Worm (Caenorhabditis elegans) whole organism, L4 larva: ENCODE data around the gene glb-5.

Experiments
- D1046.2 ChIP-seq: fragments of 200-800 bp; sonication (Bioruptor generic); IDR thresholded peaks from 2 replicates; pipeline ENCODE4 v1.3.6; 2022; ENCODE audit warnings: missing genetic modification characterization, missing compliant biosample characterization
- F26F4.8 ChIP-seq: fragments of 200-800 bp; sonication (Bioruptor generic); conservative IDR thresholded peaks from 2 replicates; pipeline ENCODE4 v1.3.6; 2022; ENCODE audit warnings: missing genetic modification characterization, missing compliant biosample characterization
- F44E2.7 ChIP-seq: fragments of 200-800 bp; sonication (Bioruptor generic); IDR thresholded peaks from 2 replicates; pipeline ENCODE4 v2.1.2; 2022; ENCODE audit warnings: missing genetic modification characterization, missing compliant biosample characterization
- F49E8.2 ChIP-seq: sonication (generic microtip); optimal IDR thresholded peaks from 2 replicates; lab custom pipeline; 2016; ENCODE audit warnings: missing compliant biosample characterization, mild to moderate bottlenecking, missing genetic modification characterization, borderline replicate concordance
- R02D3.7 ChIP-seq: fragments of 150-350 bp; sonication (generic microtip); optimal IDR thresholded peaks from 3 replicates; lab custom pipeline; 2014; ENCODE audit warnings: missing biosample characterization, missing genetic modification characterization
- T26A8.4 ChIP-seq: fragments of 200-800 bp; sonication (Bioruptor generic); IDR thresholded peaks from 2 replicates; pipeline ENCODE4 v1.3.6; 2022; ENCODE audit warnings: missing genetic modification characterization, missing compliant biosample characterization
- Y5F2A.4 ChIP-seq: fragments of 200-800 bp; sonication (Bioruptor generic); optimal IDR thresholded peaks from 2 replicates; lab custom pipeline; 2018; ENCODE audit warnings: mild to moderate bottlenecking, missing genetic modification characterization, missing compliant biosample characterization
- aha-1 ChIP-seq: fragments of 150-350 bp; peaks from one replicate; lab custom pipeline; 2014; ENCODE audit warnings: missing biosample characterization, missing genetic modification characterization
- attf-4 ChIP-seq: sonication (generic microtip); optimal IDR thresholded peaks from 3 replicates; lab custom pipeline; 2017; ENCODE audit warnings: missing biosample characterization, missing genetic modification characterization
- ceh-20 ChIP-seq: fragments of 200-800 bp; sonication (Bioruptor generic); IDR thresholded peaks from 2 replicates; pipeline ENCODE4 v1.3.6; 2022; ENCODE audit warnings: missing genetic modification reagents, missing genetic modification characterization, missing compliant biosample characterization
- ceh-44 ChIP-seq: fragments of 200-800 bp; sonication (Bioruptor generic); IDR thresholded peaks from 2 replicates; pipeline ENCODE4 v1.3.6; 2022; ENCODE audit warnings: missing genetic modification reagents, missing genetic modification characterization, missing compliant biosample characterization
- cey-2 ChIP-seq: sonication (generic microtip); optimal IDR thresholded peaks from 3 replicates; lab custom pipeline; 2017; ENCODE audit warnings: missing genetic modification characterization, mild to moderate bottlenecking, missing compliant biosample characterization, antibody characterized with exemption, borderline replicate concordance; ENCODE audit not compliant: insufficient read depth
- daf-12 ChIP-seq: fragments of 150-350 bp; optimal IDR thresholded peaks from 2 replicates; lab custom pipeline; 2014; ENCODE audit warnings: missing biosample characterization, missing genetic modification reagents, missing genetic modification characterization
- daf-16 ChIP-seq, 3 experiments: sonication (generic microtip); optimal IDR thresholded peaks; 2 replicates each; lab custom pipeline; 2016 to 2017; ENCODE audit warnings: missing genetic modification characterization in 3 of 3, missing genetic modification reagents in 3 of 3, mild to moderate bottlenecking in 2 of 3, missing compliant biosample characterization in 2 of 3, missing biosample characterization in 1 of 3, moderate library complexity in 1 of 3
- daf-8 ChIP-seq: fragments of 200-800 bp; sonication (Bioruptor generic); IDR thresholded peaks from 2 replicates; pipeline ENCODE4 v1.3.6; 2022; ENCODE audit warnings: missing genetic modification characterization, missing compliant biosample characterization
- dmd-6 ChIP-seq: fragments of 200-800 bp; sonication (Bioruptor generic); IDR thresholded peaks from 2 replicates; pipeline ENCODE4 v1.3.6; 2022; ENCODE audit warnings: missing genetic modification reagents, missing genetic modification characterization, missing compliant biosample characterization
- dmd-8 ChIP-seq: fragments of 200-800 bp; sonication (Bioruptor generic); IDR thresholded peaks from 2 replicates; pipeline ENCODE4 v1.3.6; 2022; ENCODE audit warnings: missing genetic modification characterization, missing compliant biosample characterization
- dmd-9 ChIP-seq: fragments of 200-800 bp; sonication (Bioruptor generic); IDR thresholded peaks from 2 replicates; pipeline ENCODE4 v1.3.6; 2022; ENCODE audit warnings: missing genetic modification reagents, missing genetic modification characterization, missing compliant biosample characterization
- dpl-1 ChIP-seq: fragments of 150-350 bp; optimal IDR thresholded peaks from 2 replicates; lab custom pipeline; 2014; ENCODE audit warnings: missing biosample characterization, missing genetic modification reagents, missing genetic modification characterization
- dve-1 ChIP-seq: sonication (generic microtip); optimal IDR thresholded peaks from 2 replicates; lab custom pipeline; 2017; ENCODE audit warnings: antibody characterized with exemption, mild to moderate bottlenecking, missing genetic modification characterization, missing compliant biosample characterization; ENCODE audit not compliant: insufficient read depth
- fkh-10 ChIP-seq: fragments of 150-350 bp; optimal IDR thresholded peaks from 2 replicates; lab custom pipeline; 2014; ENCODE audit warnings: missing biosample characterization, missing genetic modification reagents, missing genetic modification characterization
- fos-1 ChIP-seq: fragments of 150-350 bp; optimal IDR thresholded peaks from 2 replicates; lab custom pipeline; 2014; ENCODE audit warnings: missing biosample characterization, missing genetic modification characterization
- gei-8 ChIP-seq: fragments of 200-800 bp; sonication (Bioruptor generic); optimal IDR thresholded peaks from 2 replicates; lab custom pipeline; 2018; ENCODE audit warnings: mild to moderate bottlenecking, missing genetic modification characterization, missing compliant biosample characterization
- hif-1 ChIP-seq, 2 experiments: sonication (generic microtip); optimal IDR thresholded peaks; 2 replicates each; lab custom pipeline; 2016 to 2017; ENCODE audit warnings: missing compliant biosample characterization in 2 of 2, missing genetic modification characterization in 2 of 2, missing genetic modification reagents in 2 of 2, missing genotype in 2 of 2, mild to moderate bottlenecking in 1 of 2
- jun-1 ChIP-seq: fragments of 150-350 bp; optimal IDR thresholded peaks from 2 replicates; lab custom pipeline; 2014; ENCODE audit warnings: missing biosample characterization, missing genetic modification reagents, missing genetic modification characterization
- lin-1 ChIP-seq: fragments of 200-800 bp; sonication (Bioruptor generic); IDR thresholded peaks from 2 replicates; pipeline ENCODE4 v1.3.6; 2022; ENCODE audit warnings: missing genetic modification reagents, missing genetic modification characterization, missing compliant biosample characterization
- lin-15B ChIP-seq: fragments of 150-350 bp; sonication (generic microtip); optimal IDR thresholded peaks from 3 replicates; lab custom pipeline; 2014; ENCODE audit warnings: missing biosample characterization, missing genetic modification characterization
- lin-38 ChIP-seq: fragments of 200-800 bp; sonication (Bioruptor generic); IDR thresholded peaks from 2 replicates; pipeline ENCODE4 v1.3.6; 2022; ENCODE audit warnings: missing genetic modification reagents, missing genetic modification characterization, missing compliant biosample characterization
- lsy-2 ChIP-seq, 2 experiments: fragments of 150-350 bp in 1 of 2; sonication (generic microtip) in 1 of 2; optimal IDR thresholded peaks; 2 replicates each; lab custom pipeline; 2014 to 2017; ENCODE audit warnings: missing biosample characterization in 2 of 2, missing genetic modification characterization in 2 of 2
- madf-5 ChIP-seq, 2 experiments: fragments of 200-800 bp; sonication (Bioruptor generic); IDR thresholded peaks; 2 replicates each; pipeline ENCODE4 v1.3.6; 2022; ENCODE audit warnings: missing compliant biosample characterization in 2 of 2, missing genetic modification characterization in 2 of 2
- madf-9 ChIP-seq: fragments of 200-800 bp; sonication (Bioruptor generic); conservative IDR thresholded peaks from 2 replicates; pipeline ENCODE4 v1.3.6; 2022; ENCODE audit warnings: missing genetic modification reagents, missing genetic modification characterization, missing compliant biosample characterization
- mdl-1 ChIP-seq, 2 experiments: fragments of 150-350 bp in 1 of 2; sonication (generic microtip) in 1 of 2; optimal IDR thresholded peaks; 2 replicates each; lab custom pipeline; 2014 to 2017; ENCODE audit warnings: missing biosample characterization in 2 of 2, missing genetic modification characterization in 2 of 2
- mep-1 ChIP-seq: fragments of 150-350 bp; sonication (generic microtip); optimal IDR thresholded peaks from 3 replicates; lab custom pipeline; 2014; ENCODE audit warnings: missing biosample characterization, missing genetic modification characterization
- mes-2 ChIP-seq: sonication (generic microtip); optimal IDR thresholded peaks from 2 replicates; lab custom pipeline; 2016; ENCODE audit warnings: missing genotype, mild to moderate bottlenecking, missing genetic modification characterization, missing compliant biosample characterization; ENCODE audit not compliant: poor library complexity, severe bottlenecking
- mxl-2 ChIP-seq: fragments of 200-800 bp; sonication (Bioruptor generic); conservative IDR thresholded peaks from 2 replicates; pipeline ENCODE4 v1.3.6; 2022; ENCODE audit warnings: missing genetic modification reagents, missing genetic modification characterization, missing compliant biosample characterization
- mxl-3 ChIP-seq: fragments of 200-800 bp; sonication (Bioruptor generic); optimal IDR thresholded peaks from 2 replicates; lab custom pipeline; 2018; ENCODE audit warnings: mild to moderate bottlenecking, missing genetic modification characterization, missing compliant biosample characterization
- nhr-237 ChIP-seq: sonication (generic microtip); optimal IDR thresholded peaks from 2 replicates; lab custom pipeline; 2017; ENCODE audit warnings: missing biosample characterization, missing genetic modification characterization
- nhr-48 ChIP-seq: sonication (generic microtip); optimal IDR thresholded peaks from 2 replicates; lab custom pipeline; 2016; ENCODE audit warnings: mild to moderate bottlenecking, missing genetic modification characterization, missing compliant biosample characterization
- nhr-6 ChIP-seq: fragments of 150-350 bp; optimal IDR thresholded peaks from 2 replicates; lab custom pipeline; 2014; ENCODE audit warnings: missing biosample characterization, missing genetic modification characterization
- nhr-76 ChIP-seq: fragments of 150-350 bp; optimal IDR thresholded peaks from 2 replicates; lab custom pipeline; 2014; ENCODE audit warnings: missing biosample characterization, missing genetic modification characterization
- php-3 ChIP-seq: fragments of 200-800 bp; sonication (Bioruptor generic); IDR thresholded peaks from 2 replicates; pipeline ENCODE4 v1.3.6; 2022; ENCODE audit warnings: missing genetic modification reagents, missing genetic modification characterization, missing compliant biosample characterization
- rbr-2 ChIP-seq: sonication (generic microtip); optimal IDR thresholded peaks from 2 replicates; lab custom pipeline; 2016; ENCODE audit warnings: missing genotype, missing genetic modification characterization, missing compliant biosample characterization
- snpc-1.2 ChIP-seq: fragments of 200-800 bp; sonication (Bioruptor generic); IDR thresholded peaks from 2 replicates; pipeline ENCODE4 v1.3.6; 2022; ENCODE audit warnings: missing genetic modification reagents, missing genetic modification characterization, missing compliant biosample characterization
- spr-3 ChIP-seq: fragments of 200-800 bp; sonication (Bioruptor generic); optimal IDR thresholded peaks from 2 replicates; lab custom pipeline; 2018; ENCODE audit warnings: mild to moderate bottlenecking, missing genetic modification characterization, missing compliant biosample characterization
- tag-97 ChIP-seq: fragments of 200-800 bp; sonication (Bioruptor generic); IDR thresholded peaks from 2 replicates; pipeline ENCODE4 v1.3.6; 2022; ENCODE audit warnings: missing genetic modification characterization, missing compliant biosample characterization
- tra-1 ChIP-seq: fragments of 200-800 bp; sonication (Bioruptor generic); IDR thresholded peaks from 2 replicates; pipeline ENCODE4 v1.3.6; 2022; ENCODE audit warnings: missing genetic modification reagents, missing genetic modification characterization, missing compliant biosample characterization
- zag-1 ChIP-seq: fragments of 150-350 bp; optimal IDR thresholded peaks from 2 replicates; lab custom pipeline; 2014; ENCODE audit warnings: missing biosample characterization, missing genetic modification characterization
- zfp-2 ChIP-seq: sonication (generic microtip); optimal IDR thresholded peaks from 2 replicates; lab custom pipeline; 2016; ENCODE audit warnings: mild to moderate bottlenecking, missing genetic modification characterization, missing compliant biosample characterization
- zip-2 ChIP-seq: fragments of 150-350 bp; optimal IDR thresholded peaks from 2 replicates; lab custom pipeline; 2014; ENCODE audit warnings: missing biosample characterization, missing genetic modification characterization
- ztf-11 ChIP-seq: fragments of 150-350 bp; optimal IDR thresholded peaks from 2 replicates; lab custom pipeline; 2014; ENCODE audit warnings: missing biosample characterization, missing genetic modification characterization

Gene glb-5

ce11 chrV:5591887-5592286 lies 33.2 kb downstream of the glb-5 start (continued):
- no peak for TF ChIP-seq lin-15B (tag; lab: Kevin White, UChicago)
- no peak for TF ChIP-seq mxl-3
- no peak for TF ChIP-seq cey-2 (tag; lab: Kevin White, UChicago)
- no peak for TF ChIP-seq zfp-2 (tag; lab: Kevin White, UChicago)
- no peak for TF ChIP-seq zip-2
- peak; percentile 76 for TF ChIP-seq F26F4.8
- no peak for TF ChIP-seq ceh-20 (GFP tag; lab: Robert Waterston, UW)
- TF ChIP-seq ztf-11 (tag; lab: Kevin White, UChicago), result no peak
- TF ChIP-seq lsy-2 (tag; optimal IDR thresholded peaks at IDR 0.05; lab: Kevin White, UChicago), result no peak
- TF ChIP-seq ceh-44 (GFP tag; lab: Robert Waterston, UW), result no peak
- peak; percentile 42 for TF ChIP-seq Y5F2A.4 (GFP tag; lab: Kevin White, UChicago)
- TF ChIP-seq nhr-48 (tag; lab: Kevin White, UChicago), result no peak
- no peak for TF ChIP-seq nhr-76 (tag; lab: Kevin White, UChicago)
- no peak for TF ChIP-seq dve-1 (tag; lab: Kevin White, UChicago)
- peak; percentile 47; the same call in 1 of the 2 replicates for TF ChIP-seq tra-1 (GFP tag; lab: Robert Waterston, UW)
- no peak for TF ChIP-seq R02D3.7
- TF ChIP-seq daf-8, result no peak
- no peak for TF ChIP-seq attf-4 (tag; lab: Kevin White, UChicago)
- TF ChIP-seq mdl-1 (tag; optimal IDR thresholded peaks at IDR 0.05; lab: Kevin White, UChicago), result no peak
- TF ChIP-seq fkh-10, result no peak
- no peak for TF ChIP-seq aha-1 (tag; lab: Kevin White, UChicago)
- TF ChIP-seq dmd-6 (GFP tag; lab: Robert Waterston, UW), result no peak

- TF ChIP-seq php-3 (no peak), dmd-9 (GFP tag; lab: Robert Waterston, UW) (no peak), daf-16 (GFP tag; optimal IDR thresholded peaks at IDR 0.05; lab: Kevin White, UChicago) (no peak), daf-16 (tag; optimal IDR thresholded peaks at IDR 0.05; lab: Kevin White, UChicago) (peak; percentile 70), lin-1 (GFP tag; lab: Robert Waterston, UW) (no peak), lin-38 (GFP tag; lab: Robert Waterston, UW) (peak; percentile 78), fos-1 (no peak), dpl-1 (peak; percentile 85), daf-12 (tag; lab: Kevin White, UChicago) (no peak), D1046.2 (GFP tag; lab: Robert Waterston, UW) (no peak), madf-5 (GFP tag; IDR thresholded peaks at IDR 0.05; lab: Robert Waterston, UW) (no peak), madf-9 (GFP tag; lab: Robert Waterston, UW) (no peak), F44E2.7 (no peak), nhr-76 (tag; lab: Kevin White, UChicago) (no peak), hif-1 (tag; optimal IDR thresholded peaks at IDR 0.05; lab: Kevin White, UChicago) (no peak), mes-2 (tag; lab: Kevin White, UChicago) (peak; percentile 90), nhr-237 (no peak), spr-3 (GFP tag; lab: Kevin White, UChicago) (no peak), Y5F2A.4 (GFP tag; lab: Kevin White, UChicago) (no peak), zag-1 (tag; lab: Kevin White, UChicago) (no peak), tag-97 (no peak), T26A8.4 (GFP tag; lab: Robert Waterston, UW) (peak; percentile 36), attf-4 (tag; lab: Kevin White, UChicago) (no peak), F49E8.2 (tag; lab: Kevin White, UChicago) (no peak), cey-2 (tag; lab: Kevin White, UChicago) (no peak), gei-8 (GFP tag; lab: Kevin White, UChicago) (no peak), mxl-2 (GFP tag; lab: Robert Waterston, UW) (no peak), snpc-1.2 (no peak), ztf-11 (tag; lab: Kevin White, UChicago) (no peak), jun-1 (no peak), mdl-1 (tag; optimal IDR thresholded peaks at IDR 0.05; lab: Kevin White, UChicago) (peak in 1 of 2 experiments; percentile 23), nhr-6 (tag; lab: Kevin White, UChicago) (peak; percentile 54), mep-1 (tag; lab: Kevin White, UChicago) (peak; percentile 84), rbr-2 (tag; lab: Kevin White, UChicago) (peak; percentile 45), dmd-8 (no peak), mxl-3 (no peak)
Observed at ce11 chrV:5592323-5592722, 33.6 kb downstream of the glb-5 start, which contains the start of gene vps-37. TSS of gene vps-37 (plus strand) at chrV:5592700.
